Fruit fly (Drosophila melanogaster): ENCODE measurements around the gene CG5001.
A peak's percentile ranks its signal among the peaks of the same experiment; 100 is the strongest.

The CG5001 gene

DNA sequence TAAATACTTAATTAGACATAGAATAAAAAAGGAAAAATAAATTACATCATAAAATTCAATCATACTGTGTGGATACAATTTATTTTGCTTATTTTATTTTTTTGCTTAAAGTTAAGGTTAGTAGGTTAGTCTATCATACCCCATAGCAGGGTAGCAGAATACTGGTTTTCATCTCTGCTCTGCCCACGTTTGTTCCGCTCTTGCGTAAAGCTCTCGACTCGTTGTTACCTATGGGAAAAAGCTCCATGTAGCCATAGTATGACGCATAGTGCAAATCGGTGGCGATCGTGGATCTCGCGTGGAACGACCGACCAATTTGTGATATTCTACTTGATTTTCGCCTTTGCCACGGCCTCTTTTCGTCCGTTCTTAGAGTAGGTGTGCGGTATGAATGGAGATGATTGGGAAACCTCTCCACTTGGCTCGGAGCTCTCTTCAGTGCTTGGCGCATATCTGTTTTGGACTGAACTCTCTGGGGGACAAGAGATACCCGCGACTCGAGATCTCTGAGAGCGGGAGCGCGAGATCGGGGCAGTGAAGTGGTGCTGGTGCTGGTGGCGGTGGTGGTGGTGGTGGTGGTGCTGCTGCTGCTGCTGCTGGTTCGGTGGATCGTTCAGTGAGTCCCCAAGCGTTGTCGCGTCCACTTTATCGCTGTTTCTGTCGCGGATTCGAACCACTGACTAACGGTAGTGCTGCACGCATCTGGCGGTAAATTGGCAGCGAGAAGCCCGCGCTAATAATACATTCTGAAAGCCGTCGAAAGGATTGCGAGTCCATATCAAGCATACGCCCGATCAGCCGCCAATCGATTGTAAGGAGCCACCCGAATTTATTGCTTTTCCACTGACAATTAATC is at the start of gene CG5001:
Gene CG5001 (plus strand): TSS at position 116 of the 856 bp plus-strand sequence.
- TF ChIP-seq CG3726 (GFP tag; IDR thresholded peaks at IDR 0.05) (peak; percentile 64; the same call in 2 of the 3 replicates), eyg (GFP tag; optimal IDR thresholded peaks at IDR 0.05) (peak; percentile 55), ERR (GFP tag; optimal IDR thresholded peaks at IDR 0.05) (peak; percentile 50), mam (GFP tag; optimal IDR thresholded peaks at IDR 0.05) (peak; percentile 66), CG10274 (GFP tag; optimal IDR thresholded peaks at IDR 0.05) (peak; percentile 17), run (tag; optimal IDR thresholded peaks at IDR 0.05) (peak; percentile 92), vfl (GFP tag; optimal IDR thresholded peaks at IDR 0.05) (peak; percentile 47), Dp (GFP tag; optimal IDR thresholded peaks at IDR 0.05) (no peak), pan (optimal IDR thresholded peaks at IDR 0.05) (no peak), pan (GFP tag; optimal IDR thresholded peaks at IDR 0.05 in 1 of 2, IDR thresholded peaks at IDR 0.05 in 1 of 2) (peak in 1 of 2 experiments; percentile 91), ab (GFP tag; optimal IDR thresholded peaks at IDR 0.05) (no peak), Dll (GFP tag; IDR thresholded peaks at IDR 0.05; ENCODE audit: partially characterized antibody) (peak; percentile 36; the same call in 1 of the 4 replicates), CG6683 (GFP tag; optimal IDR thresholded peaks at IDR 0.05) (peak; percentile 83), Dip3 (GFP tag; optimal IDR thresholded peaks at IDR 0.05) (peak; percentile 41), Atf6 (GFP tag; IDR thresholded peaks at IDR 0.05) (peak; percentile 88), dysf (GFP tag; IDR thresholded peaks at IDR 0.05) (peak; percentile 91), tll (GFP tag; optimal IDR thresholded peaks at IDR 0.05) (no peak), fd96Cb (tag; optimal IDR thresholded peaks at IDR 0.05) (peak; percentile 78), psq (GFP tag; optimal IDR thresholded peaks at IDR 0.05) (peak; percentile 59), repo (GFP tag; optimal IDR thresholded peaks at IDR 0.05) (no peak), CG30431 (GFP tag; optimal IDR thresholded peaks at IDR 0.05) (peak; percentile 39), otp (GFP tag; IDR thresholded peaks at IDR 0.05) (peak; percentile 76), wor (GFP tag; IDR thresholded peaks at IDR 0.05) (peak; percentile 51; the same call in 1 of the 2 replicates), Bgb (GFP tag; IDR thresholded peaks at IDR 0.05; ENCODE audit: partially characterized antibody) (peak; percentile 54), sim (GFP tag; IDR thresholded peaks at IDR 0.05) (peak; percentile 83), CG11093 (GFP tag; IDR thresholded peaks at IDR 0.05) (peak; percentile 55; the same call in 2 of the 3 replicates), HLH3B (GFP tag; IDR thresholded peaks at IDR 0.05) (peak; percentile 89), fd64A (GFP tag; optimal IDR thresholded peaks at IDR 0.05) (peak; percentile 50), CG1233 (GFP tag; optimal IDR thresholded peaks at IDR 0.05) (peak; percentile 77), CG12744 (GFP tag; optimal IDR thresholded peaks at IDR 0.05) (peak; percentile 56), CG17359 (tag; optimal IDR thresholded peaks at IDR 0.05) (peak; percentile 95), HLH4C (GFP tag; IDR thresholded peaks at IDR 0.05; ENCODE audit: partially characterized antibody) (0 out of 3 replicates have a peak, but pooled peaks have one; percentile 22), fru (optimal IDR thresholded peaks at IDR 0.05) (no peak), Deaf1 (tag; optimal IDR thresholded peaks at IDR 0.05) (peak; percentile 88), jing (GFP tag; optimal IDR thresholded peaks at IDR 0.05) (no peak), gem (tag; optimal IDR thresholded peaks at IDR 0.05) (peak; percentile 94), CG9215 (GFP tag; IDR thresholded peaks at IDR 0.05) (peak; percentile 76), CG3163 (GFP tag; optimal IDR thresholded peaks at IDR 0.05) (peak; percentile 66), CG8388 (GFP tag; optimal IDR thresholded peaks at IDR 0.05) (peak; percentile 87), CG32772 (GFP tag; IDR thresholded peaks at IDR 0.05) (peak; percentile 82), nmo (GFP tag; optimal IDR thresholded peaks at IDR 0.05) (peak; percentile 87), CG11504 (tag; optimal IDR thresholded peaks at IDR 0.05) (no peak), lmd (GFP tag; IDR thresholded peaks at IDR 0.05) (peak; percentile 85), CG9609 (GFP tag; optimal IDR thresholded peaks at IDR 0.05) (peak; percentile 57), Taf1 (GFP tag; IDR thresholded peaks at IDR 0.05) (peak; percentile 86), stc (GFP tag; IDR thresholded peaks at IDR 0.05) (peak; percentile 90), CG4282 (GFP tag; optimal IDR thresholded peaks at IDR 0.05) (no peak), CG4617 (GFP tag; optimal IDR thresholded peaks at IDR 0.05; ENCODE audit: borderline replicate concordance) (peak; percentile 12), CG3847 (GFP tag; IDR thresholded peaks at IDR 0.05) (peak; percentile 74)

Data from whole organism, embryonic.